Worm (Caenorhabditis elegans) whole organism, L2 larva: ENCODE data around the gene cav-1.

Experiments
- R02D3.7 ChIP-seq: fragments of 150-350 bp; optimal IDR thresholded peaks from 2 replicates; lab custom pipeline; 2014; ENCODE audit warnings: missing biosample characterization, missing genetic modification characterization
- ZK546.5 ChIP-seq: sonication (generic microtip); optimal IDR thresholded peaks from 2 replicates; lab custom pipeline; 2017; ENCODE audit warnings: missing biosample characterization, missing genetic modification characterization
- lin-39 ChIP-seq: fragments of 150-350 bp; optimal IDR thresholded peaks from 2 replicates; lab custom pipeline; 2014; ENCODE audit warnings: missing biosample characterization, missing genetic modification reagents, missing genetic modification characterization
- lsy-2 ChIP-seq, 2 experiments: fragments of 150-350 bp in 1 of 2; sonication (generic microtip) in 1 of 2; optimal IDR thresholded peaks; 2 replicates each; lab custom pipeline; 2014 to 2017; ENCODE audit warnings: missing biosample characterization in 2 of 2, missing genetic modification characterization in 2 of 2
- nhr-12 ChIP-seq: fragments of 150-350 bp; optimal IDR thresholded peaks from 2 replicates; lab custom pipeline; 2014; ENCODE audit warnings: missing biosample characterization, missing genetic modification characterization
- nhr-21 ChIP-seq: fragments of 150-350 bp; optimal IDR thresholded peaks from 2 replicates; lab custom pipeline; 2014; ENCODE audit warnings: missing biosample characterization, missing genetic modification characterization
- nhr-6 ChIP-seq: fragments of 150-350 bp; optimal IDR thresholded peaks from 2 replicates; lab custom pipeline; 2014; ENCODE audit warnings: missing biosample characterization, missing genetic modification characterization
- snpc-4 ChIP-seq: fragments of 150-350 bp; optimal IDR thresholded peaks from 2 replicates; lab custom pipeline; 2014; ENCODE audit warnings: missing biosample characterization, missing genetic modification characterization
- unc-55 ChIP-seq: fragments of 150-350 bp; sonication (generic microtip); optimal IDR thresholded peaks from 3 replicates; lab custom pipeline; 2014; ENCODE audit warnings: missing biosample characterization, missing genetic modification reagents, missing genetic modification characterization
- unc-62 ChIP-seq: fragments of 150-350 bp; optimal IDR thresholded peaks from 2 replicates; lab custom pipeline; 2014; ENCODE audit warnings: missing biosample characterization, missing genetic modification reagents, missing genetic modification characterization
- ztf-11 ChIP-seq: sonication (generic microtip); optimal IDR thresholded peaks from 2 replicates; lab custom pipeline; 2017; ENCODE audit warnings: missing biosample characterization, missing genetic modification characterization

DNA sequence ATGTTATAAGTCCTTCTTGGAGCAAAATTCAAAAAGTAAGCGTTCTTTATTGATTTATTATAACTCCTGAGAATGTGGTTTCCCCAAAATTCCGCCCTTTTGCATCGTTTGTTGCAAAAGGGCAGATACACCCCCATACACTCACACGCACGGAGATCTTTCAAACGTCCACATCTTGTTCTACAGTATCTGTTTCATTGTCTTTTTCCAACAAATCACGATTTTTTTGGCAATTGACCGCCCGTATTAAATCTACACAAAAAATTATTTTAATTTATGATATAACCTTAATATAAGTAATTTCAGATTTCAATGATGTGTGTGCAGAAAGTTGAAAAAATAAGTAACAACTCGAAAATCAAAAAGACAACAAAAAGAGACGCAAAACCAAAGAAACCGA is 17.2 kb downstream of the cav-1 start, which contains the start of gene T13F2.4:
- no peak for TF ChIP-seq R02D3.7 (tag; lab: Kevin White, UChicago)
- no peak for TF ChIP-seq snpc-4
- TF ChIP-seq unc-62 (GFP tag; lab: Kevin White, UChicago), result no peak
- TF ChIP-seq nhr-6, result no peak
- TF ChIP-seq unc-55 (GFP tag; lab: Kevin White, UChicago), result no peak
- no peak for TF ChIP-seq lsy-2 (tag; optimal IDR thresholded peaks at IDR 0.05; lab: Kevin White, UChicago)
- TF ChIP-seq lin-39 (tag; lab: Kevin White, UChicago), result no peak
- TF ChIP-seq nhr-12 (tag; lab: Kevin White, UChicago), result no peak
- TF ChIP-seq nhr-21 (tag; lab: Kevin White, UChicago), result no peak
- TF ChIP-seq ZK546.5 (tag; lab: Kevin White, UChicago), result no peak
- no peak for TF ChIP-seq ztf-11
